Worm (Caenorhabditis elegans) whole organism, mixed stage, embryonic: Measurements from ENCODE around the gene amx-1.

Experiments
- M03D4.4 ChIP-seq: sonication (generic microtip); optimal IDR thresholded peaks from 2 replicates; lab custom pipeline; 2017; ENCODE audit warnings: mild to moderate bottlenecking, missing genetic modification characterization, missing compliant biosample characterization
- ceh-39 ChIP-seq: fragments of 150-350 bp; optimal IDR thresholded peaks from 2 replicates; lab custom pipeline; 2014; ENCODE audit warnings: missing biosample characterization, missing genetic modification characterization
- lin-13 ChIP-seq: fragments of 150-350 bp; optimal IDR thresholded peaks from 2 replicates; lab custom pipeline; 2014; ENCODE audit warnings: missing biosample characterization, missing genetic modification characterization
- nhr-2 ChIP-seq: fragments of 150-350 bp; optimal IDR thresholded peaks from 2 replicates; lab custom pipeline; 2014; ENCODE audit warnings: missing biosample characterization, missing genetic modification characterization
- nhr-237 ChIP-seq: fragments of 150-350 bp; optimal IDR thresholded peaks from 2 replicates; lab custom pipeline; 2014; ENCODE audit warnings: missing biosample characterization, missing genetic modification characterization
- unc-39 ChIP-seq: fragments of 150-350 bp; optimal IDR thresholded peaks from 2 replicates; lab custom pipeline; 2014; ENCODE audit warnings: missing biosample characterization, missing genetic modification characterization
- unc-62 ChIP-seq: fragments of 150-350 bp; optimal IDR thresholded peaks from 2 replicates; lab custom pipeline; 2014; ENCODE audit warnings: missing biosample characterization, missing genetic modification reagents, missing genetic modification characterization

DNA sequence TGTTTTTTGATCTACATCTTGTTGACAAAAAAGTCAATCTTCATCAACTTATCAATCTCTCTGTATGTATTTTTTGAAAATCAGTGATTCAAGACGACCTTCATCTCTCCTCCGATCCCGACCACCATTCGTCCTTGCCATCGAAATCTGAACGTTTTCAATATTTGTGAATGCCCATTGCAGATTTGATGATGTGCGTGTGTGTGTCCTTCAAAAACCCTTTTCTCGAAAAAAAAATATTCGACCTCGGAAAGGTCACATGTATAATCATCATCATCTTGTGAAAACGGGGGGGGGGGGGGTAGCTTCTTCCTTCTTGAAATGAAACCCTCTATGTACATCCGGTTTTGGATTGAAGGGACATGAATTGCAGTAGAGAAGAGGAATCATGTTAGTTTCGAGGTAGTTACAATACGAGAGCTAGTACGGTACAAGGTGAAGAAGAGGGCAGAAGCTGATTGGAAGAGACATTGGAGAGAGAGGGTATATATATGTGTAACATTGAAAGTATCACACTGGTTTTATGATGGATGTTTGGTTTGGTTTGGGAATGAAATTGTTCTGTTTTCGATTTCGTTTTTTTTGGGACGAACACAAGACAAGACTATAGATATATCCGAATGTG, 9.7 kb upstream of the amx-1 start:
- TF ChIP-seq unc-62 (GFP tag; lab: Kevin White, UChicago) (no peak), nhr-237 (no peak), lin-13 (no peak), unc-39 (tag; lab: Kevin White, UChicago) (no peak), ceh-39 (no peak), M03D4.4 (no peak), nhr-2 (tag; lab: Kevin White, UChicago) (no peak)
